Worm (Caenorhabditis elegans): ENCODE data around the gene exc-9.
A peak's percentile ranks its signal among the peaks of the same experiment; 100 is the strongest.

DNA sequence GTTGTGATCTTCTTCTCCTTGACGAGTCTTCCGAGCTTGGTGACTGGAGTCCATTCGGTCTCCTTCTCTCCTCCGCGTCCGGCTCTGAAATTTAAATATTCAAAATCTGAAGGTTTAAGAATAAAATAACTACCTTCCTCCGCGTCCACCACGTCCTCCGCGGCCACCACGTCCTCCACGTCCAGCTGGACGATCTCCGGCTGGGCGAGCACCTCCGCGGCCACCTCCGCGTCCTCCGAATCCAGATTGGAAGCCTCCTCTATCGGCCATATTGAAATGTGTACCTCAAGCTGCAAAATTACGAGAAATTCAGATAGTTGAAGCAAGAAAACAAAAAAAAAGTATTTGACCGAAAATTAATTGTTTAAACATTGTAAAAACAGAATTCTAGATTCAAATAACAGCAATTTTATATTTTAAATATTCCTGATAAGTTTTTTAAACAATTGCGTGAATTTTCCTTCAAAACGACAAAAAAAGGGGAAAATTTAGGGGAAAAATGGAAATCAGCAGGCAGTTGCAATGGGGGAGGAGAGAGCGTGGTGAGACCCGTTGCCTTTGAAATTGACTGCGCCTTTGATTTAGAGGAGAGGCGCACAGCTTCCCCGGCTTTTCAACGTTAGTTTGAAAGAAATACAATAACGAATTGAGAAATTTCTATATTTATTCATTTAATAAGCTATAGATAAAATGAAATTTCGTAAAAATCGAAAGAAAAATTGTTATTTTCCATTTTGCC, 14.5 kb downstream of the exc-9 start, which contains the start of gene rps-2:
- TF ChIP-seq him-1 (tag; optimal IDR thresholded peaks at IDR 0.05) (no peak), W03F9.2 (tag; optimal IDR thresholded peaks at IDR 0.05) (peak; percentile 23), dao-5 (tag; optimal IDR thresholded peaks at IDR 0.05) (no peak)
